Worm (Caenorhabditis elegans): ENCODE data around the gene cnt-2.

ce11 chrIII:10646094-10646493, 8.7 kb upstream of the cnt-2 start, which contains the start of gene orc-4:
- TF ChIP-seq elt-4 (tag; optimal IDR thresholded peaks at IDR 0.05) (no peak), nfya-1 (tag; optimal IDR thresholded peaks at IDR 0.05) (no peak)
